Fruit fly (Drosophila melanogaster): ENCODE measurements around the gene Desat1.
A peak's percentile ranks its signal among the peaks of the same experiment; 100 is the strongest.

Desat1 gene

dm6 chr3R:12431030-12431489 is 8.3 kb upstream of the Desat1 start, which contains the start of gene Prosalpha2 (continued):
- TF ChIP-seq dsf (GFP tag; optimal IDR thresholded peaks at IDR 0.05; ENCODE audit: borderline replicate concordance) (no peak), psq (GFP tag; optimal IDR thresholded peaks at IDR 0.05) (peak; percentile 12), ey (GFP tag; optimal IDR thresholded peaks at IDR 0.05) (peak; percentile 28), foxo (GFP tag; optimal IDR thresholded peaks at IDR 0.05) (peak in 1 of 2 experiments; percentile 48), woc (GFP tag; optimal IDR thresholded peaks at IDR 0.05) (no peak)

dm6 chr3R:12433764-12434163 is 5.6 kb upstream of the Desat1 start, which contains the start of the genes Aos1 and Srlp:
Gene Aos1 (minus strand): TSS chr3R:12433822.
Gene Srlp (plus strand): TSS chr3R:12434098.
- no peak for TF ChIP-seq Vsx2 (GFP tag; optimal IDR thresholded peaks at IDR 0.05; ENCODE audit: partially characterized antibody)
- peak; percentile 46 for TF ChIP-seq psq (GFP tag; optimal IDR thresholded peaks at IDR 0.05)
- no peak for TF ChIP-seq Rel (GFP tag; optimal IDR thresholded peaks at IDR 0.05)
- TF ChIP-seq Rel (tag; optimal IDR thresholded peaks at IDR 0.05), result peak; percentile 70
- no peak for TF ChIP-seq Dfd (GFP tag; optimal IDR thresholded peaks at IDR 0.05)
- peak; percentile 95 for TF ChIP-seq Myc (optimal IDR thresholded peaks at IDR 0.05)
- TF ChIP-seq HLH106 (tag; optimal IDR thresholded peaks at IDR 0.05), result peak; percentile 74
- TF ChIP-seq h (GFP tag; optimal IDR thresholded peaks at IDR 0.05), result no peak
- TF ChIP-seq dmrt93B (GFP tag; optimal IDR thresholded peaks at IDR 0.05), result no peak
- no peak for TF ChIP-seq N (GFP tag; optimal IDR thresholded peaks at IDR 0.05)
- TF ChIP-seq foxo (GFP tag; optimal IDR thresholded peaks at IDR 0.05), result peak in 1 of 2 experiments; percentile 60
- TF ChIP-seq CG32264 (GFP tag; optimal IDR thresholded peaks at IDR 0.05), result no peak
- no peak for TF ChIP-seq woc (GFP tag; optimal IDR thresholded peaks at IDR 0.05)
- TF ChIP-seq OdsH (GFP tag; optimal IDR thresholded peaks at IDR 0.05), result peak; percentile 32
- TF ChIP-seq Sp1 (GFP tag; optimal IDR thresholded peaks at IDR 0.05), result peak; percentile 68
- TF ChIP-seq sv (GFP tag; optimal IDR thresholded peaks at IDR 0.05), result no peak
- TF ChIP-seq dsf (GFP tag; optimal IDR thresholded peaks at IDR 0.05; ENCODE audit: borderline replicate concordance), result no peak
- no peak for TF ChIP-seq GATAd (GFP tag; optimal IDR thresholded peaks at IDR 0.05)
- no peak for TF ChIP-seq Hr78 (GFP tag; optimal IDR thresholded peaks at IDR 0.05)
- no peak for TF ChIP-seq CrebA (GFP tag; optimal IDR thresholded peaks at IDR 0.05; ENCODE audit: borderline replicate concordance)
- TF ChIP-seq Hr83 (GFP tag; optimal IDR thresholded peaks at IDR 0.05; ENCODE audit: poor library complexity, severe bottlenecking), result no peak
- TF ChIP-seq sage (GFP tag; optimal IDR thresholded peaks at IDR 0.05), result no peak
- no peak for TF ChIP-seq fru (GFP tag; optimal IDR thresholded peaks at IDR 0.05)
- no peak for TF ChIP-seq lola (GFP tag; optimal IDR thresholded peaks at IDR 0.05)
- TF ChIP-seq jim (GFP tag; optimal IDR thresholded peaks at IDR 0.05), result no peak
- TF ChIP-seq pan (optimal IDR thresholded peaks at IDR 0.05), result no peak
- peak; percentile 56 for TF ChIP-seq CG9705 (GFP tag; optimal IDR thresholded peaks at IDR 0.05)
- TF ChIP-seq Dif (GFP tag; optimal IDR thresholded peaks at IDR 0.05; ENCODE audit: partially characterized antibody), result no peak
- no peak for TF ChIP-seq Mio (GFP tag; optimal IDR thresholded peaks at IDR 0.05)
- peak; percentile 18 for TF ChIP-seq rgr (GFP tag; optimal IDR thresholded peaks at IDR 0.05)

- TF ChIP-seq Dfd (GFP tag; optimal IDR thresholded peaks at IDR 0.05) (no peak), dl (GFP tag; optimal IDR thresholded peaks at IDR 0.05; ENCODE audit: insufficient read depth in 1 of 2, partially characterized antibody in 2 of 2) (no peak), psq (GFP tag; optimal IDR thresholded peaks at IDR 0.05) (no peak), fru (GFP tag; optimal IDR thresholded peaks at IDR 0.05) (no peak), CrebA (GFP tag; optimal IDR thresholded peaks at IDR 0.05; ENCODE audit: borderline replicate concordance) (no peak), N (GFP tag; optimal IDR thresholded peaks at IDR 0.05) (no peak), brk (GFP tag; optimal IDR thresholded peaks at IDR 0.05) (no peak), sv (GFP tag; optimal IDR thresholded peaks at IDR 0.05) (no peak), Jra (GFP tag; optimal IDR thresholded peaks at IDR 0.05) (no peak), HLH106 (tag; optimal IDR thresholded peaks at IDR 0.05) (no peak), Rel (GFP tag; optimal IDR thresholded peaks at IDR 0.05) (no peak), Rel (tag; optimal IDR thresholded peaks at IDR 0.05) (no peak), ey (GFP tag; optimal IDR thresholded peaks at IDR 0.05) (no peak), CG9705 (GFP tag; optimal IDR thresholded peaks at IDR 0.05) (no peak), pan (optimal IDR thresholded peaks at IDR 0.05) (no peak), Hr78 (GFP tag; optimal IDR thresholded peaks at IDR 0.05) (no peak), Vsx2 (GFP tag; optimal IDR thresholded peaks at IDR 0.05; ENCODE audit: partially characterized antibody) (no peak), tai (GFP tag; optimal IDR thresholded peaks at IDR 0.05) (no peak), Sp1 (GFP tag; optimal IDR thresholded peaks at IDR 0.05) (no peak), br (GFP tag; optimal IDR thresholded peaks at IDR 0.05) (no peak), dmrt93B (GFP tag; optimal IDR thresholded peaks at IDR 0.05) (no peak)
Observed at dm6 chr3R:12435948-12436347, 3.5 kb upstream of the Desat1 start, which contains the start of gene Desat2. Gene Desat2 (plus strand): TSS chr3R:12436248.

All from whole organism, wandering third instar larva.